Worm (Caenorhabditis elegans): ENCODE results near the gene T24C2.3.

T24C2.3 gene

ce11 chrX:14502116-14502587, 41.2 kb upstream of the T24C2.3 start (continued):
- TF ChIP-seq Y116A8C.19 (tag; optimal IDR thresholded peaks at IDR 0.05; ENCODE audit: borderline replicate concordance) (no peak), unc-62 (GFP tag; optimal IDR thresholded peaks at IDR 0.05) (no peak), ceh-82 (tag; optimal IDR thresholded peaks at IDR 0.05) (no peak), zag-1 (tag; optimal IDR thresholded peaks at IDR 0.05) (no peak), lir-3 (tag; optimal IDR thresholded peaks at IDR 0.05; ENCODE audit: poor library complexity) (peak; percentile 20), isw-1 (GFP tag; IDR thresholded peaks at IDR 0.05) (no peak), efl-3 (GFP tag; optimal IDR thresholded peaks at IDR 0.05) (no peak), jun-1 (tag; optimal IDR thresholded peaks at IDR 0.05) (peak; percentile 28), C04F5.9 (tag; optimal IDR thresholded peaks at IDR 0.05) (no peak), dpl-1 (GFP tag; optimal IDR thresholded peaks at IDR 0.05) (peak in 2 of 3 experiments; percentile 8 to 14), mep-1 (tag; optimal IDR thresholded peaks at IDR 0.05) (peak; percentile 56), ceh-63 (GFP tag; optimal IDR thresholded peaks at IDR 0.05) (peak; percentile 19), pag-3 (tag; optimal IDR thresholded peaks at IDR 0.05; ENCODE audit: borderline replicate concordance, insufficient read depth) (no peak), alr-1 (tag; optimal IDR thresholded peaks at IDR 0.05; ENCODE audit: borderline replicate concordance) (no peak), pax-3 (tag; optimal IDR thresholded peaks at IDR 0.05) (no peak), ces-1 (GFP tag; optimal IDR thresholded peaks at IDR 0.05) (no peak), egl-27 (tag; optimal IDR thresholded peaks at IDR 0.05) (no peak), unc-130 (tag; optimal IDR thresholded peaks at IDR 0.05) (peak; percentile 36), ztf-4 (tag; optimal IDR thresholded peaks at IDR 0.05) (no peak), fkh-4 (tag; optimal IDR thresholded peaks at IDR 0.05; ENCODE audit: borderline replicate concordance) (no peak), snpc-4 (tag; optimal IDR thresholded peaks at IDR 0.05) (no peak), skn-1 (tag; optimal IDR thresholded peaks at IDR 0.05) (no peak), snu-23 (GFP tag; optimal IDR thresholded peaks at IDR 0.05) (peak; percentile 71), C34B4.2 (tag; optimal IDR thresholded peaks at IDR 0.05) (no peak), grh-1 (GFP tag; IDR thresholded peaks at IDR 0.05) (peak; percentile 71), sox-4 (tag; optimal IDR thresholded peaks at IDR 0.05) (no peak), aha-1 (tag; optimal IDR thresholded peaks at IDR 0.05) (no peak), ceh-88 (GFP tag; IDR thresholded peaks at IDR 0.05) (no peak), lin-13 (GFP tag; optimal IDR thresholded peaks at IDR 0.05) (peak; percentile 44), hlh-17 (GFP tag; optimal IDR thresholded peaks at IDR 0.05; ENCODE audit: borderline replicate concordance) (no peak), nhr-47 (tag; optimal IDR thresholded peaks at IDR 0.05) (peak; percentile 63), lin-14 (GFP tag; optimal IDR thresholded peaks at IDR 0.05) (peak; percentile 76), tlp-1 (tag; optimal IDR thresholded peaks at IDR 0.05) (peak; percentile 80), elt-2 (tag; optimal IDR thresholded peaks at IDR 0.05) (peak; percentile 96), unc-30 (tag; optimal IDR thresholded peaks at IDR 0.05) (no peak), fos-1 (tag; optimal IDR thresholded peaks at IDR 0.05) (peak; percentile 21), aly-2 (tag; optimal IDR thresholded peaks at IDR 0.05) (no peak), unc-98 (GFP tag; IDR thresholded peaks at IDR 0.05) (no peak), fkh-10 (GFP tag; optimal IDR thresholded peaks at IDR 0.05) (no peak), nhr-71 (tag; optimal IDR thresholded peaks at IDR 0.05) (peak; percentile 91), elt-3 (tag; optimal IDR thresholded peaks at IDR 0.05) (peak in 5 of 6 experiments; percentile 2 to 93 (median 49)), nhr-90 (tag; optimal IDR thresholded peaks at IDR 0.05; ENCODE audit: poor library complexity) (peak; percentile 86), ceh-90 (tag; optimal IDR thresholded peaks at IDR 0.05) (no peak), nhr-19 (GFP tag; conservative IDR thresholded peaks at IDR 0.05) (peak; percentile 74), sptf-1 (tag; optimal IDR thresholded peaks at IDR 0.05) (no peak), ets-5 (GFP tag; IDR thresholded peaks at IDR 0.05) (no peak), swsn-7 (tag; optimal IDR thresholded peaks at IDR 0.05) (no peak), zip-4 (GFP tag; optimal IDR thresholded peaks at IDR 0.05) (no peak), nhr-77 (tag; optimal IDR thresholded peaks at IDR 0.05) (no peak), xbp-1 (tag; optimal IDR thresholded peaks at IDR 0.05) (no peak), C16A3.4 (tag; optimal IDR thresholded peaks at IDR 0.05) (peak; percentile 27), tbx-2 (tag; optimal IDR thresholded peaks at IDR 0.05) (peak; percentile 52)
